Fruit fly (Drosophila melanogaster) whole organism, embryonic: ENCODE measurements around the gene Nup98-96.

Source experiments
- B-H2 ChIP-seq: fragments of 200-800 bp; sonication (Bioruptor generic); optimal IDR thresholded peaks from 2 replicates; lab custom pipeline; 2018; ENCODE audit warnings: missing biosample characterization, mild to moderate bottlenecking, missing genetic modification characterization
- Bgb ChIP-seq: fragments of 200-800 bp; sonication (Bioruptor generic); IDR thresholded peaks from 2 replicates; pipeline ENCODE4 v1.3.6; 2022; ENCODE audit warnings: missing biosample characterization, missing genetic modification characterization; ENCODE audit not compliant: partially characterized antibody
- Blimp-1 ChIP-seq: fragments of 200-800 bp; sonication (Bioruptor generic); optimal IDR thresholded peaks from 3 replicates; lab custom pipeline; 2018; ENCODE audit warnings: missing biosample characterization, missing genetic modification characterization, mild to moderate bottlenecking, moderate library complexity, missing genetic modification reagents
- CG10209 ChIP-seq: fragments of 200-800 bp; sonication (Bioruptor generic); optimal IDR thresholded peaks from 3 replicates; lab custom pipeline; 2017; ENCODE audit warnings: missing biosample characterization, mild to moderate bottlenecking, missing genetic modification characterization, missing genetic modification reagents
- CG10366 ChIP-seq: fragments of 200-800 bp; sonication (Bioruptor generic); IDR thresholded peaks from 2 replicates; pipeline ENCODE4 v1.3.6; 2022; ENCODE audit warnings: missing biosample characterization, missing genetic modification characterization
- CG11560 ChIP-seq: fragments of 200-800 bp; sonication (Bioruptor generic); IDR thresholded peaks from 3 replicates; pipeline ENCODE4 v1.3.6; 2022; ENCODE audit warnings: missing biosample characterization, missing genetic modification characterization
- CG12942 ChIP-seq: fragments of 200-800 bp; sonication (Bioruptor generic); optimal IDR thresholded peaks from 3 replicates; lab custom pipeline; 2016; ENCODE audit warnings: missing biosample characterization, missing genetic modification characterization
- CG13775 ChIP-seq: fragments of 200-800 bp; sonication (Bioruptor generic); optimal IDR thresholded peaks from 3 replicates; lab custom pipeline; 2017; ENCODE audit warnings: missing biosample characterization, mild to moderate bottlenecking, missing genetic modification characterization
- CG16863 ChIP-seq: fragments of 200-800 bp; sonication (Bioruptor generic); optimal IDR thresholded peaks from 3 replicates; lab custom pipeline; 2016; ENCODE audit warnings: missing biosample characterization, missing genetic modification characterization
- CG17568 ChIP-seq: fragments of 200-800 bp; sonication (Bioruptor generic); optimal IDR thresholded peaks from 2 replicates; lab custom pipeline; 2018; ENCODE audit warnings: missing biosample characterization, mild to moderate bottlenecking, missing genetic modification characterization, moderate library complexity
- CG30403 ChIP-seq: fragments of 200-800 bp; sonication (Bioruptor generic); optimal IDR thresholded peaks from 3 replicates; lab custom pipeline; 2016; ENCODE audit warnings: missing biosample characterization, missing genetic modification characterization
- CG30431 ChIP-seq: fragments of 200-800 bp; sonication (Bioruptor generic); optimal IDR thresholded peaks from 2 replicates; lab custom pipeline; 2017; ENCODE audit warnings: missing biosample characterization, missing genetic modification characterization
- CG4424 ChIP-seq: fragments of 200-800 bp; sonication (Bioruptor generic); optimal IDR thresholded peaks from 3 replicates; lab custom pipeline; 2016; ENCODE audit warnings: missing biosample characterization, missing genetic modification characterization
- CG4854 ChIP-seq: fragments of 200-800 bp; sonication (Bioruptor generic); optimal IDR thresholded peaks from 2 replicates; lab custom pipeline; 2016; ENCODE audit warnings: missing biosample characterization, missing genetic modification characterization, inconsistent platforms
- CG6854 ChIP-seq: fragments of 200-800 bp; sonication (Bioruptor generic); optimal IDR thresholded peaks from 3 replicates; lab custom pipeline; 2017; ENCODE audit warnings: missing biosample characterization, mild to moderate bottlenecking, missing genetic modification characterization
- CG7928 ChIP-seq: fragments of 200-800 bp; sonication (Bioruptor generic); optimal IDR thresholded peaks from 2 replicates; lab custom pipeline; 2017; ENCODE audit warnings: missing biosample characterization, mild to moderate bottlenecking, missing genetic modification characterization
- CG7963 ChIP-seq: fragments of 200-800 bp; sonication (Bioruptor generic); IDR thresholded peaks from 3 replicates; pipeline ENCODE4 v1.3.6; 2022; ENCODE audit warnings: missing biosample characterization, missing genetic modification characterization; ENCODE audit not compliant: partially characterized antibody
- CG8290 ChIP-seq, 3 experiments: fragments of 200-800 bp; sonication (Bioruptor generic); optimal IDR thresholded peaks; 2 replicates each; lab custom pipeline; 2016 to 2019; ENCODE audit warnings: missing biosample characterization in 3 of 3, missing genetic modification characterization in 3 of 3, mild to moderate bottlenecking in 2 of 3, moderate library complexity in 1 of 3
- CG8924 ChIP-seq: fragments of 200-800 bp; optimal IDR thresholded peaks from 3 replicates; lab custom pipeline; 2019; ENCODE audit warnings: missing biosample characterization, mild to moderate bottlenecking, missing genetic modification characterization, moderate library complexity
- CG9437 ChIP-seq: fragments of 200-800 bp; sonication (Bioruptor generic); optimal IDR thresholded peaks from 2 replicates; lab custom pipeline; 2018; ENCODE audit warnings: missing biosample characterization, mild to moderate bottlenecking, missing genetic modification characterization
- CG9727 ChIP-seq: fragments of 200-800 bp; sonication (Bioruptor generic); optimal IDR thresholded peaks from 3 replicates; lab custom pipeline; 2017; ENCODE audit warnings: missing biosample characterization, mild to moderate bottlenecking, missing genetic modification characterization
- CG9876 ChIP-seq: fragments of 200-800 bp; sonication (Bioruptor generic); optimal IDR thresholded peaks from 2 replicates; lab custom pipeline; 2016; ENCODE audit warnings: missing biosample characterization, missing genetic modification characterization
- CHES-1-like ChIP-seq: fragments of 200-800 bp; sonication (Bioruptor generic); optimal IDR thresholded peaks from 2 replicates; lab custom pipeline; 2016; ENCODE audit warnings: missing biosample characterization, missing genetic modification characterization
- Hey ChIP-seq: fragments of 200-800 bp; sonication (Bioruptor generic); optimal IDR thresholded peaks from 3 replicates; lab custom pipeline; 2018; ENCODE audit warnings: missing biosample characterization, mild to moderate bottlenecking, missing genetic modification characterization
- HmgZ ChIP-seq: fragments of 200-800 bp; sonication (Bioruptor generic); optimal IDR thresholded peaks from 2 replicates; lab custom pipeline; 2018; ENCODE audit warnings: missing biosample characterization, mild to moderate bottlenecking, missing genetic modification characterization
- Hr51 ChIP-seq, 2 experiments: fragments of 200-800 bp; sonication (Bioruptor generic); optimal IDR thresholded peaks; 2 replicates in 1 of 2; 3 replicates in 1 of 2; lab custom pipeline; 2016 to 2018; ENCODE audit warnings: missing biosample characterization in 2 of 2, missing genetic modification characterization in 2 of 2, mild to moderate bottlenecking in 1 of 2, moderate library complexity in 1 of 2
- Hsf ChIP-seq: fragments of 200-800 bp; sonication (Bioruptor generic); optimal IDR thresholded peaks from 3 replicates; lab custom pipeline; 2016; ENCODE audit warnings: missing biosample characterization, missing genetic modification characterization
- MESR4 ChIP-seq: fragments of 200-800 bp; sonication (Bioruptor generic); optimal IDR thresholded peaks from 2 replicates; lab custom pipeline; 2018; ENCODE audit warnings: missing biosample characterization, mild to moderate bottlenecking, missing genetic modification characterization, moderate library complexity
- Nf-YB ChIP-seq: fragments of 200-800 bp; sonication (Bioruptor generic); optimal IDR thresholded peaks from 3 replicates; lab custom pipeline; 2019; ENCODE audit warnings: missing biosample characterization, mild to moderate bottlenecking, missing genetic modification characterization, moderate library complexity
- Optix ChIP-seq: fragments of 200-800 bp; sonication (Bioruptor generic); IDR thresholded peaks from 3 replicates; pipeline ENCODE4 v1.3.6; 2022; ENCODE audit warnings: missing biosample characterization, missing genetic modification characterization
- Side ChIP-seq: fragments of 200-800 bp; sonication (Bioruptor generic); optimal IDR thresholded peaks from 2 replicates; lab custom pipeline; 2016; ENCODE audit warnings: missing biosample characterization, missing genetic modification characterization
- Sin3A ChIP-seq: fragments of >200 bp; optimal IDR thresholded peaks from 2 replicates; lab custom pipeline; 2018
- Spps ChIP-seq: fragments of 200-800 bp; sonication (Bioruptor generic); optimal IDR thresholded peaks from 2 replicates; lab custom pipeline; 2018; ENCODE audit warnings: missing biosample characterization, mild to moderate bottlenecking, missing genetic modification characterization
- ab ChIP-seq: fragments of 200-800 bp; sonication (Bioruptor generic); optimal IDR thresholded peaks from 2 replicates; lab custom pipeline; 2016; ENCODE audit warnings: missing biosample characterization, missing genetic modification characterization
- amos ChIP-seq: fragments of 200-800 bp; sonication (Bioruptor generic); IDR thresholded peaks from 2 replicates; pipeline ENCODE4 v1.3.6; 2022; ENCODE audit warnings: missing biosample characterization, missing genetic modification characterization; ENCODE audit not compliant: partially characterized antibody
- cad ChIP-seq: fragments of >200 bp; optimal IDR thresholded peaks from 2 replicates; lab custom pipeline; 2017; ENCODE audit warnings: missing biosample characterization, missing genetic modification characterization
- danr ChIP-seq: fragments of 200-800 bp; sonication (Bioruptor generic); IDR thresholded peaks from 2 replicates; pipeline ENCODE4 v1.3.6; 2022; ENCODE audit warnings: missing biosample characterization, missing genetic modification characterization
- dmrt99B ChIP-seq: fragments of 200-800 bp; sonication (Bioruptor generic); optimal IDR thresholded peaks from 2 replicates; lab custom pipeline; 2018; ENCODE audit warnings: missing biosample characterization, mild to moderate bottlenecking, missing genetic modification characterization, moderate library complexity
- fd3F ChIP-seq: fragments of 200-800 bp; sonication (Bioruptor generic); optimal IDR thresholded peaks from 2 replicates; lab custom pipeline; 2018; ENCODE audit warnings: missing biosample characterization, mild to moderate bottlenecking, missing genetic modification characterization, moderate library complexity
- lab ChIP-seq: fragments of 200-800 bp; sonication (Bioruptor generic); optimal IDR thresholded peaks from 3 replicates; lab custom pipeline; 2017; ENCODE audit warnings: missing biosample characterization, missing genetic modification characterization, mild to moderate bottlenecking, moderate library complexity, missing genetic modification reagents
- luna ChIP-seq: fragments of 200-800 bp; sonication (Bioruptor generic); optimal IDR thresholded peaks from 2 replicates; lab custom pipeline; 2016; ENCODE audit warnings: missing biosample characterization, missing genetic modification characterization
- odd ChIP-seq: fragments of 200-800 bp; sonication (Bioruptor generic); optimal IDR thresholded peaks from 2 replicates; lab custom pipeline; 2017; ENCODE audit warnings: missing biosample characterization, mild to moderate bottlenecking, missing genetic modification characterization
- pb ChIP-seq: fragments of 200-800 bp; sonication (Bioruptor generic); optimal IDR thresholded peaks from 3 replicates; lab custom pipeline; 2016; ENCODE audit warnings: missing biosample characterization, missing genetic modification characterization
- pfk ChIP-seq: fragments of 200-800 bp; sonication (Bioruptor generic); optimal IDR thresholded peaks from 2 replicates; lab custom pipeline; 2018; ENCODE audit warnings: missing biosample characterization, mild to moderate bottlenecking, missing genetic modification characterization, moderate library complexity
- psq ChIP-seq: fragments of 200-800 bp; sonication (Bioruptor generic); optimal IDR thresholded peaks from 2 replicates; lab custom pipeline; 2017; ENCODE audit warnings: missing biosample characterization, missing genetic modification characterization
- ro ChIP-seq: fragments of 200-800 bp; sonication (Bioruptor generic); IDR thresholded peaks from 2 replicates; pipeline ENCODE4 v1.3.6; 2022; ENCODE audit warnings: missing biosample characterization, missing genetic modification characterization
- scrt ChIP-seq: fragments of 200-800 bp; sonication (Bioruptor generic); optimal IDR thresholded peaks from 2 replicates; lab custom pipeline; 2018; ENCODE audit warnings: missing biosample characterization, mild to moderate bottlenecking, missing genetic modification characterization, moderate library complexity
- sd ChIP-seq: fragments of 200-800 bp; sonication (Bioruptor generic); optimal IDR thresholded peaks from 3 replicates; lab custom pipeline; 2018; ENCODE audit warnings: missing biosample characterization, mild to moderate bottlenecking, missing genetic modification characterization, moderate library complexity
- toy ChIP-seq: fragments of 200-800 bp; sonication (Bioruptor generic); IDR thresholded peaks from 2 replicates; pipeline ENCODE4 v1.3.6; 2022; ENCODE audit warnings: missing biosample characterization, missing genetic modification characterization
- zfh2 ChIP-seq: fragments of 200-800 bp; sonication (Bioruptor generic); optimal IDR thresholded peaks from 2 replicates; lab custom pipeline; 2016; ENCODE audit warnings: missing biosample characterization, missing genetic modification characterization

Nup98-96 gene

DNA sequence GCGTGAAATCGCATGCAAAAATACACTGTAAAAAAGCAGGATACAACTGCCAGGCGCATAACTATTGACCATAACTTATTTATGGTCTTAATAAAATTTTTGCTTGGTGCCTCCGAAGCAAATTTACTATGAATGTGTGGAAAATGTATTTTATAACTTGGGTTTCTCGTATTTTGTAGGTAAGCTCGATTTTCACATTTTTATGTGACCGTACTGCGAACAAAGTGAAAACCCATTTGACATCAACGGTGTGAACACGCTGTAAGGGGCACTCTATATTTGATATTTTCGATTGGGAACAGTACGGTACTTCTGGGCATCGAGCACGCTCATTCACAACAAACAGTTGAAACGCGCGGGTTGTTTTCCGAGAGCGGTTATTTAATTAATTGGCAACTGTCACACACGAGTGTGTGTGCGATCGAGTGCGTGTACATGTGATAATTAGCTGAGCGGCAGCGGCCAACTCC lies at the start of gene Nup98-96, which contains the start of gene mbc:
Gene Nup98-96, minus strand, starts transcription at position 156 of the 470 bp plus-strand sequence.
Gene mbc, plus strand, starts transcription at position 300 of the 470 bp plus-strand sequence.
- peak; percentile 84 for TF ChIP-seq CG10209 (GFP tag; lab: Kevin White, UChicago)
- TF ChIP-seq odd (GFP tag; lab: Kevin White, UChicago), result peak; percentile 47
- peak; percentile 61 for TF ChIP-seq Spps (tag; lab: Kevin White, UChicago)
- peak; percentile 90 for TF ChIP-seq CG8290 (GFP tag; optimal IDR thresholded peaks at IDR 0.05; lab: Kevin White, UChicago)
- TF ChIP-seq CG8290 (tag; optimal IDR thresholded peaks at IDR 0.05; lab: Kevin White, UChicago), result peak; percentile 71 to 73
- TF ChIP-seq MESR4 (GFP tag; lab: Kevin White, UChicago), result peak; percentile 39
- peak; percentile 72 for TF ChIP-seq Blimp-1 (GFP tag; lab: Kevin White, UChicago)
- peak; percentile 100 for TF ChIP-seq Sin3A (lab: Kevin White, UChicago)
- TF ChIP-seq CG8924, result peak; percentile 83
- TF ChIP-seq CG11560 (tag; lab: Robert Waterston, UW), result peak; percentile 81
- TF ChIP-seq CG6854 (GFP tag; lab: Kevin White, UChicago), result no peak
- no peak for TF ChIP-seq CG7963
- TF ChIP-seq Hey (tag; lab: Kevin White, UChicago), result peak; percentile 28
- TF ChIP-seq amos (GFP tag; lab: Robert Waterston, UW), result peak; percentile 39
- peak; percentile 90 for TF ChIP-seq HmgZ (tag; lab: Kevin White, UChicago)
- peak; percentile 80 to 85 for TF ChIP-seq Hr51 (GFP tag; optimal IDR thresholded peaks at IDR 0.05; lab: Kevin White, UChicago)
- TF ChIP-seq pfk (GFP tag; lab: Kevin White, UChicago), result peak; percentile 57
- TF ChIP-seq lab (GFP tag; lab: Kevin White, UChicago), result peak; percentile 79
- TF ChIP-seq toy (GFP tag; lab: Robert Waterston, UW), result peak; percentile 14; the same call in 1 of the 2 replicates
- peak; percentile 87 for TF ChIP-seq Optix (GFP tag; lab: Robert Waterston, UW)
- peak; percentile 76 for TF ChIP-seq pb (GFP tag; lab: Kevin White, UChicago)
- no peak for TF ChIP-seq CG17568
- peak; percentile 91 for TF ChIP-seq CG9876 (GFP tag; lab: Kevin White, UChicago)
- no peak for TF ChIP-seq ro (GFP tag; lab: Robert Waterston, UW)
- TF ChIP-seq CHES-1-like (GFP tag; lab: Kevin White, UChicago), result peak; percentile 94
- TF ChIP-seq danr (GFP tag; lab: Robert Waterston, UW), result peak; percentile 73; the same call in 1 of the 2 replicates
- TF ChIP-seq Side (GFP tag; lab: Kevin White, UChicago), result peak; percentile 89
- peak; percentile 78 for TF ChIP-seq CG4854
- TF ChIP-seq CG30403 (GFP tag; lab: Kevin White, UChicago), result peak; percentile 94
- TF ChIP-seq CG7928, result peak; percentile 63
- TF ChIP-seq CG9727 (GFP tag; lab: Kevin White, UChicago), result peak; percentile 84
- peak; percentile 63; the same call in 1 of the 2 replicates for TF ChIP-seq Bgb (GFP tag; lab: Robert Waterston, UW)
- TF ChIP-seq CG13775 (GFP tag; lab: Kevin White, UChicago), result peak; percentile 92
- peak; percentile 89 for TF ChIP-seq CG16863 (GFP tag; lab: Kevin White, UChicago)
- TF ChIP-seq Hsf (GFP tag; lab: Kevin White, UChicago), result peak; percentile 94
- TF ChIP-seq sd (tag; lab: Kevin White, UChicago), result peak; percentile 76
- TF ChIP-seq CG9437 (GFP tag; lab: Kevin White, UChicago), result peak; percentile 67
- peak; percentile 54 for TF ChIP-seq B-H2 (GFP tag; lab: Kevin White, UChicago)
- TF ChIP-seq ab (GFP tag; lab: Kevin White, UChicago), result peak; percentile 91
- peak; percentile 83 for TF ChIP-seq luna (GFP tag; lab: Kevin White, UChicago)
- peak; percentile 85 for TF ChIP-seq CG10366 (GFP tag; lab: Robert Waterston, UW)
- peak; percentile 64 for TF ChIP-seq scrt (GFP tag; lab: Kevin White, UChicago)
- peak; percentile 89 for TF ChIP-seq CG12942 (GFP tag; lab: Kevin White, UChicago)
- peak; percentile 57 for TF ChIP-seq Nf-YB (GFP tag; lab: Kevin White, UChicago)
- TF ChIP-seq cad, result no peak
- peak; percentile 50 for TF ChIP-seq psq
- TF ChIP-seq CG4424 (GFP tag; lab: Kevin White, UChicago), result peak; percentile 86
- peak; percentile 75 for TF ChIP-seq dmrt99B (tag; lab: Kevin White, UChicago)
- TF ChIP-seq CG30431, result peak; percentile 89
- TF ChIP-seq fd3F (GFP tag; lab: Kevin White, UChicago), result peak; percentile 63
- peak; percentile 94 for TF ChIP-seq zfh2 (GFP tag; lab: Kevin White, UChicago)
